Fruit fly (Drosophila melanogaster): ENCODE results near the gene Nemp.

- TF ChIP-seq CG3919 (GFP tag; optimal IDR thresholded peaks at IDR 0.05) (no peak), CG32006 (GFP tag; optimal IDR thresholded peaks at IDR 0.05) (no peak), CG8632 (GFP tag; optimal IDR thresholded peaks at IDR 0.05) (no peak), CG4318 (GFP tag; optimal IDR thresholded peaks at IDR 0.05) (no peak), CG6808 (GFP tag; optimal IDR thresholded peaks at IDR 0.05) (no peak), CG8319 (GFP tag; optimal IDR thresholded peaks at IDR 0.05) (no peak), Eip75B (GFP tag; optimal IDR thresholded peaks at IDR 0.05) (no peak)
Observed at dm6 chrX:16632135-16632534, 22.7 kb downstream of the Nemp start, which contains the start of gene CG9777.
